Fruit fly (Drosophila melanogaster) whole organism, embryonic: ENCODE measurements around the gene Usp1.

Experiments used
- Atf-2 ChIP-seq: fragments of 200-800 bp; sonication (Bioruptor generic); optimal IDR thresholded peaks from 2 replicates; lab custom pipeline; 2016; ENCODE audit warnings: missing biosample characterization, missing genetic modification characterization
- Bdp1 ChIP-seq: fragments of 200-800 bp; sonication (Bioruptor generic); optimal IDR thresholded peaks from 3 replicates; lab custom pipeline; 2016; ENCODE audit warnings: missing biosample characterization, missing genetic modification characterization
- Bgb ChIP-seq: fragments of 200-800 bp; sonication (Bioruptor generic); IDR thresholded peaks from 2 replicates; pipeline ENCODE4 v1.3.6; 2022; ENCODE audit warnings: missing biosample characterization, missing genetic modification characterization; ENCODE audit not compliant: partially characterized antibody
- BtbVII ChIP-seq: fragments of 200-800 bp; sonication (Bioruptor generic); optimal IDR thresholded peaks from 3 replicates; lab custom pipeline; 2017; ENCODE audit warnings: missing biosample characterization, mild to moderate bottlenecking, missing genetic modification characterization
- CG10462 ChIP-seq: fragments of 200-800 bp; sonication (Bioruptor generic); optimal IDR thresholded peaks from 2 replicates; lab custom pipeline; 2016; ENCODE audit warnings: missing biosample characterization, missing genetic modification characterization
- CG13775 ChIP-seq: fragments of 200-800 bp; sonication (Bioruptor generic); optimal IDR thresholded peaks from 3 replicates; lab custom pipeline; 2017; ENCODE audit warnings: missing biosample characterization, mild to moderate bottlenecking, missing genetic modification characterization
- CG15696 ChIP-seq: fragments of 200-800 bp; sonication (Bioruptor generic); optimal IDR thresholded peaks from 2 replicates; lab custom pipeline; 2019; ENCODE audit warnings: missing biosample characterization, mild to moderate bottlenecking, missing genetic modification characterization, moderate library complexity
- CG1603 ChIP-seq: fragments of 200-800 bp; sonication (Bioruptor generic); optimal IDR thresholded peaks from 2 replicates; lab custom pipeline; 2019; ENCODE audit warnings: missing biosample characterization, mild to moderate bottlenecking, missing genetic modification characterization, moderate library complexity
- CG16779 ChIP-seq: fragments of 200-800 bp; sonication (Bioruptor generic); IDR thresholded peaks from 2 replicates; pipeline ENCODE4 v1.3.6; 2022; ENCODE audit warnings: missing biosample characterization, missing genetic modification characterization
- CG17612 ChIP-seq: fragments of 200-800 bp; sonication (Bioruptor generic); IDR thresholded peaks from 2 replicates; pipeline ENCODE4 v1.3.6; 2022; ENCODE audit warnings: missing biosample characterization, missing genetic modification characterization
- CG18599 ChIP-seq: fragments of 200-800 bp; sonication (Bioruptor generic); optimal IDR thresholded peaks from 3 replicates; lab custom pipeline; 2017; ENCODE audit warnings: missing biosample characterization, missing genetic modification characterization, mild to moderate bottlenecking, moderate library complexity, missing genetic modification reagents
- CG2202 ChIP-seq: fragments of 200-800 bp; sonication (Bioruptor generic); optimal IDR thresholded peaks from 2 replicates; lab custom pipeline; 2018; ENCODE audit warnings: missing biosample characterization, mild to moderate bottlenecking, missing genetic modification characterization
- CG3065 ChIP-seq: fragments of 200-800 bp; sonication (Bioruptor generic); optimal IDR thresholded peaks from 2 replicates; lab custom pipeline; 2016; ENCODE audit warnings: missing biosample characterization, missing genetic modification characterization
- CG32772 ChIP-seq: fragments of 200-800 bp; sonication (Bioruptor generic); IDR thresholded peaks from 2 replicates; pipeline ENCODE4 v1.3.6; 2022; ENCODE audit warnings: missing biosample characterization, missing genetic modification characterization
- CG3407 ChIP-seq: fragments of 200-800 bp; sonication (Bioruptor generic); optimal IDR thresholded peaks from 2 replicates; lab custom pipeline; 2018; ENCODE audit warnings: missing biosample characterization, mild to moderate bottlenecking, missing genetic modification characterization
- CG3726 ChIP-seq: fragments of 200-800 bp; sonication (Bioruptor generic); IDR thresholded peaks from 3 replicates; pipeline ENCODE4, ENCODE4 v1.3.6; 2022; ENCODE audit warnings: missing biosample characterization, missing genetic modification characterization
- CG5245 ChIP-seq: fragments of 200-800 bp; sonication (Bioruptor generic); optimal IDR thresholded peaks from 3 replicates; lab custom pipeline; 2016; ENCODE audit warnings: missing biosample characterization, missing genetic modification characterization
- CG6175 ChIP-seq: fragments of 200-800 bp; sonication (Bioruptor generic); IDR thresholded peaks from 3 replicates; pipeline ENCODE4 v1.3.6; 2022; ENCODE audit warnings: missing biosample characterization, missing genetic modification characterization
- CG6854 ChIP-seq: fragments of 200-800 bp; sonication (Bioruptor generic); optimal IDR thresholded peaks from 3 replicates; lab custom pipeline; 2017; ENCODE audit warnings: missing biosample characterization, mild to moderate bottlenecking, missing genetic modification characterization
- CG7745 ChIP-seq: fragments of 200-800 bp; sonication (Bioruptor generic); optimal IDR thresholded peaks from 2 replicates; lab custom pipeline; 2018; ENCODE audit warnings: missing biosample characterization, mild to moderate bottlenecking, missing genetic modification characterization, moderate library complexity
- CG8924 ChIP-seq: fragments of 200-800 bp; optimal IDR thresholded peaks from 3 replicates; lab custom pipeline; 2019; ENCODE audit warnings: missing biosample characterization, mild to moderate bottlenecking, missing genetic modification characterization, moderate library complexity
- CG9797 ChIP-seq: fragments of 200-800 bp; sonication (Bioruptor generic); optimal IDR thresholded peaks from 3 replicates; lab custom pipeline; 2018; ENCODE audit warnings: missing biosample characterization, mild to moderate bottlenecking, missing genetic modification characterization
- D19B ChIP-seq: fragments of 200-800 bp; sonication (Bioruptor generic); optimal IDR thresholded peaks from 2 replicates; lab custom pipeline; 2017; ENCODE audit warnings: missing biosample characterization, mild to moderate bottlenecking, missing genetic modification characterization
- Dip3 ChIP-seq: fragments of 200-800 bp; sonication (Bioruptor generic); optimal IDR thresholded peaks from 3 replicates; lab custom pipeline; 2016; ENCODE audit warnings: missing biosample characterization, missing genetic modification characterization
- Eip74EF ChIP-seq, 2 experiments: fragments of 200-800 bp in 1 of 2; fragments of >200 bp in 1 of 2; sonication (Bioruptor generic) in 1 of 2; optimal IDR thresholded peaks; 2 replicates each; lab custom pipeline; 2017 to 2019; ENCODE audit warnings: missing biosample characterization in 2 of 2, missing genetic modification characterization in 2 of 2, mild to moderate bottlenecking in 1 of 2, moderate library complexity in 1 of 2
- Hand ChIP-seq: fragments of 200-800 bp; sonication (Bioruptor generic); optimal IDR thresholded peaks from 2 replicates; lab custom pipeline; 2017; ENCODE audit warnings: mild to moderate bottlenecking, missing biosample characterization, missing genetic modification reagents, missing genetic modification characterization
- HmgD ChIP-seq: fragments of 200-800 bp; sonication (Bioruptor generic); optimal IDR thresholded peaks from 3 replicates; lab custom pipeline; 2016; ENCODE audit warnings: missing biosample characterization, missing genetic modification characterization
- HmgZ ChIP-seq: fragments of 200-800 bp; sonication (Bioruptor generic); optimal IDR thresholded peaks from 2 replicates; lab custom pipeline; 2018; ENCODE audit warnings: missing biosample characterization, mild to moderate bottlenecking, missing genetic modification characterization
- Hmr ChIP-seq: fragments of 200-800 bp; sonication (Bioruptor generic); optimal IDR thresholded peaks from 3 replicates; lab custom pipeline; 2017; ENCODE audit warnings: mild to moderate bottlenecking, missing biosample characterization, missing genetic modification reagents, missing genetic modification characterization
- Mrtf ChIP-seq: fragments of 200-800 bp; sonication (Bioruptor generic); IDR thresholded peaks from 3 replicates; pipeline ENCODE4 v1.3.6; 2022; ENCODE audit warnings: missing biosample characterization, missing genetic modification characterization
- PHDP ChIP-seq: fragments of 200-800 bp; sonication (Bioruptor generic); optimal IDR thresholded peaks from 3 replicates; lab custom pipeline; 2018; ENCODE audit warnings: missing biosample characterization, mild to moderate bottlenecking, missing genetic modification characterization, moderate library complexity
- Six4 ChIP-seq: fragments of 200-800 bp; sonication (Bioruptor generic); optimal IDR thresholded peaks from 2 replicates; lab custom pipeline; 2016; ENCODE audit warnings: missing biosample characterization, missing genetic modification characterization
- ac ChIP-seq: fragments of 200-800 bp; sonication (Bioruptor generic); optimal IDR thresholded peaks from 3 replicates; lab custom pipeline; 2017; ENCODE audit warnings: missing biosample characterization, mild to moderate bottlenecking, missing genetic modification characterization
- br ChIP-seq: fragments of >200 bp; optimal IDR thresholded peaks from 2 replicates; lab custom pipeline; 2017
- cad ChIP-seq: fragments of >200 bp; optimal IDR thresholded peaks from 2 replicates; lab custom pipeline; 2017; ENCODE audit warnings: missing biosample characterization, missing genetic modification characterization
- chif ChIP-seq, 2 experiments: fragments of 200-800 bp; sonication (Bioruptor generic); optimal IDR thresholded peaks; 3 replicates each; lab custom pipeline; 2016; ENCODE audit warnings: missing biosample characterization in 2 of 2, missing genetic modification characterization in 2 of 2
- chinmo ChIP-seq: fragments of 200-800 bp; sonication (Bioruptor generic); IDR thresholded peaks from 4 replicates; pipeline ENCODE4 v1.3.6; 2022; ENCODE audit warnings: missing biosample characterization, missing genetic modification characterization; ENCODE audit not compliant: partially characterized antibody
- da ChIP-seq: fragments of 200-800 bp; sonication (Bioruptor generic); optimal IDR thresholded peaks from 2 replicates; lab custom pipeline; 2016; ENCODE audit warnings: missing biosample characterization, missing genetic modification characterization
- dan ChIP-seq: fragments of 200-800 bp; sonication (Bioruptor generic); IDR thresholded peaks from 2 replicates; pipeline ENCODE4 v1.3.6; 2022; ENCODE audit warnings: missing biosample characterization, missing genetic modification characterization
- fd102C ChIP-seq: fragments of 200-800 bp; sonication (Bioruptor generic); optimal IDR thresholded peaks from 2 replicates; lab custom pipeline; 2018; ENCODE audit warnings: missing biosample characterization, mild to moderate bottlenecking, missing genetic modification characterization, moderate library complexity
- fd3F ChIP-seq: fragments of 200-800 bp; sonication (Bioruptor generic); optimal IDR thresholded peaks from 2 replicates; lab custom pipeline; 2018; ENCODE audit warnings: missing biosample characterization, mild to moderate bottlenecking, missing genetic modification characterization, moderate library complexity
- jigr1 ChIP-seq: fragments of 200-800 bp; sonication (Bioruptor generic); IDR thresholded peaks from 3 replicates; pipeline ENCODE4 v1.3.6; 2022; ENCODE audit warnings: missing biosample characterization, missing genetic modification characterization
- knrl ChIP-seq: fragments of 200-800 bp; sonication (Bioruptor generic); IDR thresholded peaks from 3 replicates; pipeline ENCODE4 v1.3.6; 2022; ENCODE audit warnings: missing biosample characterization, missing genetic modification characterization; ENCODE audit not compliant: partially characterized antibody
- oc ChIP-seq: fragments of 200-800 bp; sonication (Bioruptor generic); optimal IDR thresholded peaks from 2 replicates; lab custom pipeline; 2018; ENCODE audit warnings: missing biosample characterization, mild to moderate bottlenecking, missing genetic modification characterization, moderate library complexity
- ro ChIP-seq: fragments of 200-800 bp; sonication (Bioruptor generic); IDR thresholded peaks from 2 replicates; pipeline ENCODE4 v1.3.6; 2022; ENCODE audit warnings: missing biosample characterization, missing genetic modification characterization
- slbo ChIP-seq: fragments of 200-800 bp; sonication (Bioruptor generic); IDR thresholded peaks from 2 replicates; pipeline ENCODE4 v1.3.6; 2022; ENCODE audit warnings: missing biosample characterization, missing genetic modification characterization
- slou ChIP-seq: fragments of 200-800 bp; sonication (Bioruptor generic); optimal IDR thresholded peaks from 3 replicates; lab custom pipeline; 2016; ENCODE audit warnings: missing biosample characterization, missing genetic modification characterization
- slp2 ChIP-seq: fragments of 200-800 bp; sonication (Bioruptor generic); optimal IDR thresholded peaks from 2 replicates; lab custom pipeline; 2016; ENCODE audit warnings: missing biosample characterization, missing genetic modification characterization
- stc ChIP-seq: fragments of 200-800 bp; sonication (Bioruptor generic); IDR thresholded peaks from 2 replicates; pipeline ENCODE4 v1.3.6; 2022; ENCODE audit warnings: missing biosample characterization, missing genetic modification characterization
- stwl ChIP-seq: fragments of 200-800 bp; sonication (Bioruptor generic); optimal IDR thresholded peaks from 3 replicates; lab custom pipeline; 2018; ENCODE audit warnings: missing biosample characterization, mild to moderate bottlenecking, missing genetic modification characterization, moderate library complexity
- tap ChIP-seq: fragments of 200-800 bp; optimal IDR thresholded peaks from 3 replicates; lab custom pipeline; 2019; ENCODE audit warnings: missing biosample characterization, mild to moderate bottlenecking, missing genetic modification characterization, moderate library complexity

Gene Usp1

dm6 chr3R:29207996-29208395 lies 21.0 kb upstream of the Usp1 start (continued):
- peak; percentile 82 for TF ChIP-seq oc (tag; lab: Kevin White, UChicago)
- TF ChIP-seq slou (GFP tag; lab: Kevin White, UChicago), result no peak
- peak; percentile 34 for TF ChIP-seq slbo (GFP tag; lab: Robert Waterston, UW)
- peak; percentile 29 for TF ChIP-seq Bdp1 (GFP tag; lab: Kevin White, UChicago)
- TF ChIP-seq CG7745 (tag; lab: Kevin White, UChicago), result no peak
- TF ChIP-seq PHDP (tag; lab: Kevin White, UChicago), result peak; percentile 77
- no peak for TF ChIP-seq br
- TF ChIP-seq knrl (GFP tag; lab: Robert Waterston, UW), result no peak
- peak; percentile 71 for TF ChIP-seq stc (GFP tag; lab: Robert Waterston, UW)
- no peak for TF ChIP-seq CG16779 (GFP tag; lab: Robert Waterston, UW)
- peak; percentile 73 for TF ChIP-seq CG8924 (tag; lab: Kevin White, UChicago)
- TF ChIP-seq fd3F (GFP tag; lab: Kevin White, UChicago), result peak; percentile 9
- no peak for TF ChIP-seq chinmo (GFP tag; lab: Robert Waterston, UW)
- 0 out of 2 replicates have a peak, but pooled peaks have one; percentile 10 for TF ChIP-seq CG17612 (GFP tag; lab: Robert Waterston, UW)
- TF ChIP-seq CG3407 (GFP tag; lab: Kevin White, UChicago), result peak; percentile 60
- TF ChIP-seq CG13775, result peak; percentile 29
- TF ChIP-seq fd102C, result no peak
- TF ChIP-seq dan, result no peak
- TF ChIP-seq CG9797 (GFP tag; lab: Kevin White, UChicago), result no peak
- TF ChIP-seq Six4 (GFP tag; lab: Kevin White, UChicago), result peak; percentile 35
- TF ChIP-seq ro, result no peak
- TF ChIP-seq CG1603, result peak; percentile 82
- TF ChIP-seq Hmr, result peak; percentile 42
- no peak for TF ChIP-seq Atf-2
- TF ChIP-seq CG5245 (GFP tag; lab: Kevin White, UChicago), result peak; percentile 39
- TF ChIP-seq Mrtf (GFP tag; lab: Robert Waterston, UW), result peak; percentile 65; the same call in 2 of the 3 replicates
- no peak for TF ChIP-seq da (GFP tag; lab: Kevin White, UChicago)
- no peak for TF ChIP-seq HmgD (GFP tag; lab: Kevin White, UChicago)
- no peak for TF ChIP-seq jigr1 (GFP tag; lab: Robert Waterston, UW)
- TF ChIP-seq CG6854 (GFP tag; lab: Kevin White, UChicago), result no peak
- TF ChIP-seq D19B (GFP tag; lab: Kevin White, UChicago), result no peak
- TF ChIP-seq stwl (tag; lab: Kevin White, UChicago), result peak; percentile 4
- TF ChIP-seq CG2202 (tag; lab: Kevin White, UChicago), result peak; percentile 59
- peak; percentile 62; the same call in 1 of the 2 replicates for TF ChIP-seq CG32772 (GFP tag; lab: Robert Waterston, UW)
- no peak for TF ChIP-seq cad (GFP tag; lab: Kevin White, UChicago)
- TF ChIP-seq Hand, result no peak
- TF ChIP-seq BtbVII, result peak; percentile 61
- no peak for TF ChIP-seq Bgb (GFP tag; lab: Robert Waterston, UW)
- no peak for TF ChIP-seq CG10462 (GFP tag; lab: Kevin White, UChicago)
- TF ChIP-seq CG18599 (GFP tag; lab: Kevin White, UChicago), result peak; percentile 50
- no peak for TF ChIP-seq CG3065 (GFP tag; lab: Kevin White, UChicago)
- no peak for TF ChIP-seq HmgZ (tag; lab: Kevin White, UChicago)
- TF ChIP-seq CG15696 (tag; lab: Kevin White, UChicago), result no peak
- TF ChIP-seq Dip3 (GFP tag; lab: Kevin White, UChicago), result peak; percentile 26
- TF ChIP-seq tap (tag; lab: Kevin White, UChicago), result peak; percentile 76
- peak; percentile 53; the same call in 1 of the 3 replicates for TF ChIP-seq CG3726 (GFP tag; lab: Robert Waterston, UW)
- peak; percentile 31 to 40 for TF ChIP-seq chif (GFP tag; optimal IDR thresholded peaks at IDR 0.05; lab: Kevin White, UChicago)
- no peak; the same call in 2 of the 3 replicates for TF ChIP-seq CG6175
- no peak for TF ChIP-seq ac (GFP tag; lab: Kevin White, UChicago)
- TF ChIP-seq Eip74EF (GFP tag; optimal IDR thresholded peaks at IDR 0.05; lab: Kevin White, UChicago), result peak in 1 of 2 experiments; percentile 71
- peak; percentile 26 for TF ChIP-seq slp2 (GFP tag; lab: Kevin White, UChicago)
